Worm (Caenorhabditis elegans) whole organism, L1 larva: ENCODE data around the gene T01B7.5.

Experiments
- C16A3.4 ChIP-seq: fragments of 150-350 bp; optimal IDR thresholded peaks from 2 replicates; lab custom pipeline; 2014; ENCODE audit warnings: missing biosample characterization, missing genetic modification characterization
- C34B4.2 ChIP-seq: sonication (generic microtip); optimal IDR thresholded peaks from 2 replicates; lab custom pipeline; 2017; ENCODE audit warnings: mild to moderate bottlenecking, missing genetic modification characterization, missing compliant biosample characterization
- F16B12.6 ChIP-seq: fragments of 150-350 bp; optimal IDR thresholded peaks from 2 replicates; lab custom pipeline; 2014; ENCODE audit warnings: missing biosample characterization, missing genetic modification characterization
- aha-1 ChIP-seq: fragments of 150-350 bp; optimal IDR thresholded peaks from 2 replicates; lab custom pipeline; 2014; ENCODE audit warnings: missing biosample characterization, missing genetic modification characterization
- alr-1 ChIP-seq: fragments of 200-800 bp; sonication (Bioruptor generic); optimal IDR thresholded peaks from 2 replicates; lab custom pipeline; 2018; ENCODE audit warnings: borderline replicate concordance, mild to moderate bottlenecking, missing genetic modification characterization, missing compliant biosample characterization
- aly-2 ChIP-seq: fragments of 150-350 bp; optimal IDR thresholded peaks from 2 replicates; lab custom pipeline; 2014; ENCODE audit warnings: missing biosample characterization, missing genetic modification characterization
- ama-1 ChIP-seq: fragments of 150-350 bp; optimal IDR thresholded peaks from 2 replicates; lab custom pipeline; 2014
- ceh-63 ChIP-seq: fragments of 200-800 bp; sonication (Bioruptor generic); optimal IDR thresholded peaks from 2 replicates; lab custom pipeline; 2018; ENCODE audit warnings: mild to moderate bottlenecking, missing genetic modification characterization, missing compliant biosample characterization
- ceh-88 ChIP-seq: fragments of 200-800 bp; sonication (Bioruptor generic); IDR thresholded peaks from 2 replicates; pipeline ENCODE4 v1.3.6; 2022; ENCODE audit warnings: missing genetic modification characterization, missing compliant biosample characterization
- ceh-90 ChIP-seq: sonication (generic microtip); optimal IDR thresholded peaks from 2 replicates; lab custom pipeline; 2016; ENCODE audit warnings: missing genetic modification characterization, missing compliant biosample characterization
- ces-1 ChIP-seq: fragments of 150-350 bp; optimal IDR thresholded peaks from 2 replicates; lab custom pipeline; 2014; ENCODE audit warnings: missing biosample characterization, missing genetic modification reagents, missing genetic modification characterization
- dpl-1 ChIP-seq, 3 experiments: fragments of 150-350 bp in 2 of 3; sonication (generic microtip) in 1 of 3; optimal IDR thresholded peaks; 2 replicates each; lab custom pipeline; 2014 to 2017; ENCODE audit warnings: missing biosample characterization in 3 of 3, missing genetic modification characterization in 3 of 3, missing genetic modification reagents in 3 of 3
- efl-3 ChIP-seq: fragments of 200-800 bp; sonication (Bioruptor generic); optimal IDR thresholded peaks from 2 replicates; lab custom pipeline; 2018; ENCODE audit warnings: mild to moderate bottlenecking, missing genetic modification characterization, missing compliant biosample characterization
- egl-13 ChIP-seq: sonication (generic microtip); optimal IDR thresholded peaks from 2 replicates; lab custom pipeline; 2016; ENCODE audit warnings: missing genotype, missing genetic modification reagents, missing genetic modification characterization, missing compliant biosample characterization
- egl-27 ChIP-seq, 2 experiments: fragments of 150-350 bp in 1 of 2; sonication (generic microtip); optimal IDR thresholded peaks; 3 replicates each; lab custom pipeline; 2017 to 2018; ENCODE audit warnings: missing biosample characterization in 2 of 2, missing genetic modification characterization in 2 of 2, missing genetic modification reagents in 2 of 2
- elt-2 ChIP-seq: sonication (generic microtip); optimal IDR thresholded peaks from 2 replicates; lab custom pipeline; 2016; ENCODE audit warnings: missing genetic modification characterization, mild to moderate bottlenecking, inconsistent platforms, missing compliant biosample characterization, missing genetic modification reagents
- elt-3 ChIP-seq, 6 experiments: fragments of 150-350 bp in 1 of 6; sonication (generic microtip); optimal IDR thresholded peaks; 2 replicates each; lab custom pipeline; 2017 to 2018; ENCODE audit warnings: missing biosample characterization in 6 of 6, missing genetic modification characterization in 6 of 6, inconsistent platforms in 1 of 6
- ets-5 ChIP-seq: fragments of 200-800 bp; sonication (Bioruptor generic); IDR thresholded peaks from 2 replicates; pipeline ENCODE4 v1.3.6; 2022; ENCODE audit warnings: missing genetic modification characterization, missing compliant biosample characterization
- fkh-4 ChIP-seq: sonication (generic microtip); optimal IDR thresholded peaks from 2 replicates; lab custom pipeline; 2016; ENCODE audit warnings: missing compliant biosample characterization, missing genetic modification characterization, borderline replicate concordance
- fkh-8 ChIP-seq: sonication (generic microtip); optimal IDR thresholded peaks from 2 replicates; lab custom pipeline; 2016; ENCODE audit warnings: mild to moderate bottlenecking, missing genetic modification characterization, missing compliant biosample characterization
- fos-1 ChIP-seq: fragments of 150-350 bp; optimal IDR thresholded peaks from 2 replicates; lab custom pipeline; 2014; ENCODE audit warnings: missing biosample characterization, missing genetic modification characterization
- grh-1 ChIP-seq: fragments of 200-800 bp; sonication (Bioruptor generic); IDR thresholded peaks from 2 replicates; pipeline ENCODE4 v1.3.6; 2022; ENCODE audit warnings: missing genetic modification reagents, missing genetic modification characterization, missing compliant biosample characterization
- hlh-17 ChIP-seq: fragments of 200-800 bp; sonication (Bioruptor generic); optimal IDR thresholded peaks from 2 replicates; lab custom pipeline; 2018; ENCODE audit warnings: missing genetic modification characterization, mild to moderate bottlenecking, missing compliant biosample characterization, moderate library complexity, borderline replicate concordance
- irx-1 ChIP-seq: sonication (generic microtip); optimal IDR thresholded peaks from 2 replicates; lab custom pipeline; 2016; ENCODE audit warnings: missing genetic modification characterization, missing compliant biosample characterization
- jun-1 ChIP-seq: fragments of 150-350 bp; optimal IDR thresholded peaks from 2 replicates; lab custom pipeline; 2014; ENCODE audit warnings: missing biosample characterization, missing genetic modification reagents, missing genetic modification characterization
- lin-15B ChIP-seq: fragments of 150-350 bp; sonication (generic microtip); optimal IDR thresholded peaks from 3 replicates; lab custom pipeline; 2014; ENCODE audit warnings: missing biosample characterization, missing genetic modification characterization
- lin-39 ChIP-seq: fragments of 150-350 bp; optimal IDR thresholded peaks from 2 replicates; lab custom pipeline; 2014; ENCODE audit warnings: missing biosample characterization, missing genetic modification reagents, missing genetic modification characterization
- lsy-2 ChIP-seq, 2 experiments: fragments of 150-350 bp; optimal IDR thresholded peaks; 2 replicates each; lab custom pipeline; 2014; ENCODE audit warnings: missing biosample characterization in 2 of 2, missing genetic modification characterization in 2 of 2
- nhr-11 ChIP-seq: fragments of 150-350 bp; optimal IDR thresholded peaks from 2 replicates; lab custom pipeline; 2014; ENCODE audit warnings: missing biosample characterization, missing genetic modification characterization
- nhr-19 ChIP-seq: fragments of 200-800 bp; sonication (Bioruptor generic); conservative IDR thresholded peaks from 2 replicates; pipeline ENCODE4 v1.3.6; 2022; ENCODE audit warnings: missing genetic modification characterization, missing compliant biosample characterization
- nhr-20 ChIP-seq: sonication (generic microtip); optimal IDR thresholded peaks from 2 replicates; lab custom pipeline; 2016; ENCODE audit warnings: mild to moderate bottlenecking, missing genetic modification characterization, missing compliant biosample characterization
- nhr-237 ChIP-seq: fragments of 150-350 bp; optimal IDR thresholded peaks from 2 replicates; lab custom pipeline; 2014; ENCODE audit warnings: missing biosample characterization, missing genetic modification characterization
- nhr-28 ChIP-seq: fragments of 150-350 bp; optimal IDR thresholded peaks from 2 replicates; lab custom pipeline; 2014; ENCODE audit warnings: missing biosample characterization, missing genetic modification characterization
- nhr-71 ChIP-seq: sonication (generic microtip); optimal IDR thresholded peaks from 2 replicates; lab custom pipeline; 2016; ENCODE audit warnings: mild to moderate bottlenecking, missing genetic modification characterization, moderate library complexity, missing compliant biosample characterization
- nhr-76 ChIP-seq: sonication (generic microtip); optimal IDR thresholded peaks from 2 replicates; lab custom pipeline; 2017; ENCODE audit warnings: missing biosample characterization, missing genetic modification characterization
- nhr-77 ChIP-seq: fragments of 150-350 bp; optimal IDR thresholded peaks from 2 replicates; lab custom pipeline; 2014; ENCODE audit warnings: missing biosample characterization, missing genetic modification characterization
- nhr-85 ChIP-seq: sonication (generic microtip); peaks from one replicate; lab custom pipeline; 2016; ENCODE audit warnings: missing genetic modification characterization, inconsistent platforms, missing compliant biosample characterization
- snpc-4 ChIP-seq: fragments of 150-350 bp; optimal IDR thresholded peaks from 2 replicates; lab custom pipeline; 2014; ENCODE audit warnings: missing biosample characterization, missing genetic modification characterization
- snu-23 ChIP-seq: sonication (generic microtip); optimal IDR thresholded peaks from 2 replicates; lab custom pipeline; 2016; ENCODE audit warnings: missing genetic modification characterization, missing compliant biosample characterization
- sox-4 ChIP-seq: sonication (generic microtip); optimal IDR thresholded peaks from 2 replicates; lab custom pipeline; 2016; ENCODE audit warnings: missing genetic modification characterization, missing compliant biosample characterization
- sup-37 ChIP-seq: fragments of 200-800 bp; sonication (Bioruptor generic); optimal IDR thresholded peaks from 2 replicates; lab custom pipeline; 2018; ENCODE audit warnings: mild to moderate bottlenecking, missing genetic modification characterization, missing compliant biosample characterization
- swsn-7 ChIP-seq: sonication (generic microtip); optimal IDR thresholded peaks from 2 replicates; lab custom pipeline; 2016; ENCODE audit warnings: missing genetic modification characterization, missing compliant biosample characterization
- tbx-2 ChIP-seq: sonication (generic microtip); optimal IDR thresholded peaks from 2 replicates; lab custom pipeline; 2016; ENCODE audit warnings: missing genetic modification characterization, missing compliant biosample characterization
- tlp-1 ChIP-seq: fragments of 150-350 bp; optimal IDR thresholded peaks from 2 replicates; lab custom pipeline; 2014; ENCODE audit warnings: missing biosample characterization, missing genetic modification characterization
- unc-130 ChIP-seq: fragments of 150-350 bp; optimal IDR thresholded peaks from 2 replicates; lab custom pipeline; 2017; ENCODE audit warnings: missing biosample characterization, missing genetic modification characterization, inconsistent platforms
- unc-30 ChIP-seq: sonication (generic microtip); optimal IDR thresholded peaks from 2 replicates; lab custom pipeline; 2017; ENCODE audit warnings: missing biosample characterization, missing genetic modification characterization
- unc-86 ChIP-seq: sonication (generic microtip); optimal IDR thresholded peaks from 2 replicates; lab custom pipeline; 2016; ENCODE audit warnings: missing genetic modification characterization, missing compliant biosample characterization
- unc-98 ChIP-seq: fragments of 200-800 bp; sonication (Bioruptor generic); IDR thresholded peaks from 2 replicates; pipeline ENCODE4 v1.3.6; 2022; ENCODE audit warnings: missing genetic modification characterization, missing compliant biosample characterization
- vab-15 ChIP-seq: sonication (generic microtip); optimal IDR thresholded peaks from 2 replicates; lab custom pipeline; 2017; ENCODE audit warnings: missing genotype, mild to moderate bottlenecking, missing genetic modification characterization, missing compliant biosample characterization
- zag-1 ChIP-seq: fragments of 150-350 bp; optimal IDR thresholded peaks from 2 replicates; lab custom pipeline; 2014; ENCODE audit warnings: missing biosample characterization, missing genetic modification characterization
- ztf-11 ChIP-seq, 2 experiments: sonication (generic microtip); optimal IDR thresholded peaks; 2 replicates each; lab custom pipeline; 2016 to 2017; ENCODE audit warnings: missing genetic modification characterization in 2 of 2, missing biosample characterization in 1 of 2, missing compliant biosample characterization in 1 of 2

T01B7.5 gene

ce11 chrII:8738955-8739354 is 22.3 kb downstream of the T01B7.5 start:
- TF ChIP-seq sox-4 (no peak), elt-2 (tag; lab: Kevin White, UChicago) (peak; percentile 62), nhr-71 (tag; lab: Kevin White, UChicago) (peak; percentile 3)

ce11 chrII:8740326-8740949 is 23.8 kb downstream of the T01B7.5 start:
- TF ChIP-seq fos-1 (peak; percentile 41), nhr-85 (peak; percentile 96), sup-37 (GFP tag; lab: Kevin White, UChicago) (no peak), nhr-76 (no peak), tbx-2 (tag; lab: Kevin White, UChicago) (peak; percentile 65), lin-39 (no peak), F16B12.6 (tag; lab: Kevin White, UChicago) (no peak), jun-1 (tag; lab: Kevin White, UChicago) (no peak), ztf-11 (tag; optimal IDR thresholded peaks at IDR 0.05; lab: Kevin White, UChicago) (no peak), nhr-71 (tag; lab: Kevin White, UChicago) (peak; percentile 83), fkh-8 (tag; lab: Kevin White, UChicago) (no peak), egl-27 (tag; optimal IDR thresholded peaks at IDR 0.05; lab: Kevin White, UChicago) (peak in 1 of 2 experiments; percentile 19), nhr-19 (peak; percentile 77), grh-1 (GFP tag; lab: Robert Waterston, UW) (peak; percentile 76), nhr-237 (tag; lab: Kevin White, UChicago) (no peak), ceh-63 (GFP tag; lab: Kevin White, UChicago) (no peak), unc-86 (tag; lab: Kevin White, UChicago) (no peak), elt-3 (tag; optimal IDR thresholded peaks at IDR 0.05; lab: Kevin White, UChicago) (peak; percentile 77 to 97 (median 95)), snpc-4 (tag; lab: Kevin White, UChicago) (no peak), aly-2 (tag; lab: Kevin White, UChicago) (no peak), zag-1 (tag; lab: Kevin White, UChicago) (no peak), nhr-28 (no peak), ets-5 (GFP tag; lab: Robert Waterston, UW) (no peak), unc-130 (tag; lab: Kevin White, UChicago) (peak; percentile 23), tlp-1 (tag; lab: Kevin White, UChicago) (no peak), egl-13 (tag; lab: Kevin White, UChicago) (no peak), nhr-20 (tag; lab: Kevin White, UChicago) (peak; percentile 93), alr-1 (tag; lab: Kevin White, UChicago) (no peak), vab-15 (tag; lab: Kevin White, UChicago) (no peak), elt-2 (tag; lab: Kevin White, UChicago) (peak; percentile 93), dpl-1 (GFP tag; optimal IDR thresholded peaks at IDR 0.05; lab: Kevin White, UChicago) (no peak), efl-3 (GFP tag; lab: Kevin White, UChicago) (no peak), sox-4 (no peak), unc-30 (tag; lab: Kevin White, UChicago) (no peak), ama-1 (no peak), C16A3.4 (tag; lab: Kevin White, UChicago) (peak; percentile 14), lsy-2 (tag; optimal IDR thresholded peaks at IDR 0.05; lab: Kevin White, UChicago) (peak; percentile 5), fkh-4 (tag; lab: Kevin White, UChicago) (no peak), C34B4.2 (tag; lab: Kevin White, UChicago) (no peak), ces-1 (GFP tag; lab: Kevin White, UChicago) (no peak), lin-15B (tag; lab: Kevin White, UChicago) (no peak), swsn-7 (tag; lab: Kevin White, UChicago) (no peak), hlh-17 (no peak), irx-1 (tag; lab: Kevin White, UChicago) (no peak), aha-1 (peak; percentile 46), ceh-88 (GFP tag; lab: Robert Waterston, UW) (no peak), unc-98 (GFP tag; lab: Robert Waterston, UW) (no peak), snu-23 (peak; percentile 70), nhr-11 (tag; lab: Kevin White, UChicago) (no peak), ceh-90 (tag; lab: Kevin White, UChicago) (no peak), nhr-77 (tag; lab: Kevin White, UChicago) (no peak)
